Worm (Caenorhabditis elegans) whole organism, L4 larva: ENCODE measurements around the gene C02B10.6.
"Not testable (repeated sequence)": the region's sequence is repeated elsewhere in the genome, so short reads cannot be mapped to it uniquely, and the experiment has no call there.

ENCODE experiments used
- D1046.2 ChIP-seq: fragments of 200-800 bp; sonication (Bioruptor generic); IDR thresholded peaks from 2 replicates; pipeline ENCODE4 v1.3.6; 2022; ENCODE audit warnings: missing genetic modification characterization, missing compliant biosample characterization
- F10B5.3 ChIP-seq: sonication (generic microtip); optimal IDR thresholded peaks from 2 replicates; lab custom pipeline; 2016; ENCODE audit warnings: mild to moderate bottlenecking, missing genetic modification characterization, missing compliant biosample characterization
- F49E8.2 ChIP-seq: sonication (generic microtip); optimal IDR thresholded peaks from 2 replicates; lab custom pipeline; 2016; ENCODE audit warnings: missing compliant biosample characterization, mild to moderate bottlenecking, missing genetic modification characterization, borderline replicate concordance
- Y105C5A.15 ChIP-seq: fragments of 200-800 bp; sonication (Bioruptor generic); IDR thresholded peaks from 2 replicates; pipeline ENCODE4 v1.3.6; 2022; ENCODE audit warnings: missing genetic modification characterization, missing compliant biosample characterization
- ZK337.2 ChIP-seq: fragments of 200-800 bp; sonication (Bioruptor generic); IDR thresholded peaks from 2 replicates; pipeline ENCODE4 v1.3.6; 2022; ENCODE audit warnings: missing genetic modification reagents, missing genetic modification characterization, missing compliant biosample characterization
- aha-1 ChIP-seq: fragments of 150-350 bp; peaks from one replicate; lab custom pipeline; 2014; ENCODE audit warnings: missing biosample characterization, missing genetic modification characterization
- ama-1 ChIP-seq: fragments of 150-350 bp; optimal IDR thresholded peaks from 2 replicates; lab custom pipeline; 2014; ENCODE audit warnings: inconsistent platforms, mixed read lengths
- ceh-82 ChIP-seq: sonication (generic microtip); optimal IDR thresholded peaks from 2 replicates; lab custom pipeline; 2017; ENCODE audit warnings: missing biosample characterization, missing genetic modification characterization
- ctbp-1 ChIP-seq: fragments of 200-800 bp; sonication (Bioruptor generic); IDR thresholded peaks from 2 replicates; pipeline ENCODE4 v1.3.6; 2022; ENCODE audit warnings: missing genetic modification reagents, missing genetic modification characterization, missing compliant biosample characterization
- daf-16 ChIP-seq, 3 experiments: sonication (generic microtip); optimal IDR thresholded peaks; 2 replicates each; lab custom pipeline; 2016 to 2017; ENCODE audit warnings: missing genetic modification characterization in 3 of 3, missing genetic modification reagents in 3 of 3, mild to moderate bottlenecking in 2 of 3, missing compliant biosample characterization in 2 of 3, missing biosample characterization in 1 of 3, moderate library complexity in 1 of 3
- daf-8 ChIP-seq: fragments of 200-800 bp; sonication (Bioruptor generic); IDR thresholded peaks from 2 replicates; pipeline ENCODE4 v1.3.6; 2022; ENCODE audit warnings: missing genetic modification characterization, missing compliant biosample characterization
- dmd-9 ChIP-seq: fragments of 200-800 bp; sonication (Bioruptor generic); IDR thresholded peaks from 2 replicates; pipeline ENCODE4 v1.3.6; 2022; ENCODE audit warnings: missing genetic modification reagents, missing genetic modification characterization, missing compliant biosample characterization
- dpl-1 ChIP-seq: fragments of 150-350 bp; optimal IDR thresholded peaks from 2 replicates; lab custom pipeline; 2014; ENCODE audit warnings: missing biosample characterization, missing genetic modification reagents, missing genetic modification characterization
- egl-27 ChIP-seq: sonication (generic microtip); optimal IDR thresholded peaks from 3 replicates; lab custom pipeline; 2017; ENCODE audit warnings: missing biosample characterization, missing genetic modification reagents, missing genetic modification characterization
- fos-1 ChIP-seq: fragments of 150-350 bp; optimal IDR thresholded peaks from 2 replicates; lab custom pipeline; 2014; ENCODE audit warnings: missing biosample characterization, missing genetic modification characterization
- hlh-11 ChIP-seq: fragments of 200-800 bp; sonication (Bioruptor generic); optimal IDR thresholded peaks from 2 replicates; lab custom pipeline; 2018; ENCODE audit warnings: mild to moderate bottlenecking, missing genetic modification characterization, missing compliant biosample characterization
- hlh-30 ChIP-seq: sonication (generic microtip); optimal IDR thresholded peaks from 2 replicates; lab custom pipeline; 2017; ENCODE audit warnings: antibody characterized with exemption, mild to moderate bottlenecking, missing genetic modification characterization, missing compliant biosample characterization; ENCODE audit not compliant: insufficient read depth
- lin-1 ChIP-seq: fragments of 200-800 bp; sonication (Bioruptor generic); IDR thresholded peaks from 2 replicates; pipeline ENCODE4 v1.3.6; 2022; ENCODE audit warnings: missing genetic modification reagents, missing genetic modification characterization, missing compliant biosample characterization
- lin-39 ChIP-seq: fragments of 150-350 bp; optimal IDR thresholded peaks from 2 replicates; lab custom pipeline; 2014; ENCODE audit warnings: missing biosample characterization, missing genetic modification reagents, missing genetic modification characterization
- lsy-2 ChIP-seq, 2 experiments: fragments of 150-350 bp in 1 of 2; sonication (generic microtip) in 1 of 2; optimal IDR thresholded peaks; 2 replicates each; lab custom pipeline; 2014 to 2017; ENCODE audit warnings: missing biosample characterization in 2 of 2, missing genetic modification characterization in 2 of 2
- madf-5 ChIP-seq, 2 experiments: fragments of 200-800 bp; sonication (Bioruptor generic); IDR thresholded peaks; 2 replicates each; pipeline ENCODE4 v1.3.6; 2022; ENCODE audit warnings: missing compliant biosample characterization in 2 of 2, missing genetic modification characterization in 2 of 2
- mdt-29 ChIP-seq: fragments of 200-800 bp; sonication (Bioruptor generic); IDR thresholded peaks from 2 replicates; pipeline ENCODE4 v1.3.6; 2022; ENCODE audit warnings: missing genetic modification reagents, missing genetic modification characterization, missing compliant biosample characterization
- mep-1 ChIP-seq: fragments of 150-350 bp; sonication (generic microtip); optimal IDR thresholded peaks from 3 replicates; lab custom pipeline; 2014; ENCODE audit warnings: missing biosample characterization, missing genetic modification characterization
- mes-2 ChIP-seq: sonication (generic microtip); optimal IDR thresholded peaks from 2 replicates; lab custom pipeline; 2016; ENCODE audit warnings: missing genotype, mild to moderate bottlenecking, missing genetic modification characterization, missing compliant biosample characterization; ENCODE audit not compliant: poor library complexity, severe bottlenecking
- nhr-10 ChIP-seq: fragments of 150-350 bp; optimal IDR thresholded peaks from 2 replicates; lab custom pipeline; 2014; ENCODE audit warnings: missing biosample characterization, missing genetic modification characterization
- nhr-237 ChIP-seq: sonication (generic microtip); optimal IDR thresholded peaks from 2 replicates; lab custom pipeline; 2017; ENCODE audit warnings: missing biosample characterization, missing genetic modification characterization
- nhr-41 ChIP-seq: fragments of 200-800 bp; sonication (Bioruptor generic); IDR thresholded peaks from 2 replicates; pipeline ENCODE4 v1.3.6; 2022; ENCODE audit warnings: missing genetic modification reagents, missing genetic modification characterization, missing compliant biosample characterization
- nhr-76 ChIP-seq: fragments of 150-350 bp; optimal IDR thresholded peaks from 2 replicates; lab custom pipeline; 2014; ENCODE audit warnings: missing biosample characterization, missing genetic modification characterization
- pqm-1 ChIP-seq: sonication (generic microtip); optimal IDR thresholded peaks from 2 replicates; lab custom pipeline; 2017; ENCODE audit warnings: missing biosample characterization, missing genetic modification characterization
- unc-39 ChIP-seq: sonication (generic microtip); optimal IDR thresholded peaks from 2 replicates; lab custom pipeline; 2017; ENCODE audit warnings: missing biosample characterization, missing genetic modification characterization
- unc-62 ChIP-seq, 3 experiments: fragments of 150-350 bp in 1 of 3; sonication (generic microtip); optimal IDR thresholded peaks in 2 of 3; peaks in 1 of 3; 1 replicate in 1 of 3; 2 replicates in 2 of 3; lab custom pipeline; 2014 to 2017; ENCODE audit warnings: missing biosample characterization in 3 of 3, missing genetic modification characterization in 3 of 3, missing genetic modification reagents in 3 of 3, missing genotype in 1 of 3
- vab-7 ChIP-seq: fragments of 200-800 bp; sonication (Bioruptor generic); IDR thresholded peaks from 2 replicates; pipeline ENCODE4 v1.3.6; 2022; ENCODE audit warnings: missing genetic modification reagents, missing genetic modification characterization, missing compliant biosample characterization
- zfp-3 ChIP-seq: fragments of 200-800 bp; sonication (Bioruptor generic); conservative IDR thresholded peaks from 2 replicates; pipeline ENCODE4 v1.3.6; 2022; ENCODE audit warnings: missing genetic modification reagents, missing genetic modification characterization, missing compliant biosample characterization
- zip-2 ChIP-seq: fragments of 150-350 bp; optimal IDR thresholded peaks from 2 replicates; lab custom pipeline; 2014; ENCODE audit warnings: missing biosample characterization, missing genetic modification characterization

The C02B10.6 gene

DNA sequence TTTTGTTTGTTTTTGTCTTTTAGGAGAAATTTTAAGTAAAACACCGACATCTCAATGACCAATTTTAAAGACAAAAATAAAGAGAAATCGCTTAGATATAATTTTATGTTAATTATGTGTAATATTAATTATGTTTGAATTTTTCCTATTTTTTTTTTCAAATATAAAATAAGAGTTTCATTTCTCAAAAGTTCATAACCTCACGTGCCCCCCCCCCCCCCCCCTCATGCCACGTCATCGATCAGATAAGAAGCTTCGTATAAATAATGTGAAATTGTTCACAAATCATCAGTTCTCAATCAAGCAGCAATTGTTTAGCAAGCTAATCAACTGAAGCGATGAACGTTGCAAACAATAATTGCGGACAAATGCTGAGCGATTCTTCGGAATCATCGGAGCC is at the start of gene C02B10.6:
TSS of gene C02B10.6 (plus strand) at position 301 of the 400 bp plus-strand sequence.
- not testable (repeated sequence) for TF ChIP-seq pqm-1 (tag; lab: Kevin White, UChicago); D1046.2 (GFP tag; lab: Robert Waterston, UW); lin-1 (GFP tag; lab: Robert Waterston, UW)

DNA sequence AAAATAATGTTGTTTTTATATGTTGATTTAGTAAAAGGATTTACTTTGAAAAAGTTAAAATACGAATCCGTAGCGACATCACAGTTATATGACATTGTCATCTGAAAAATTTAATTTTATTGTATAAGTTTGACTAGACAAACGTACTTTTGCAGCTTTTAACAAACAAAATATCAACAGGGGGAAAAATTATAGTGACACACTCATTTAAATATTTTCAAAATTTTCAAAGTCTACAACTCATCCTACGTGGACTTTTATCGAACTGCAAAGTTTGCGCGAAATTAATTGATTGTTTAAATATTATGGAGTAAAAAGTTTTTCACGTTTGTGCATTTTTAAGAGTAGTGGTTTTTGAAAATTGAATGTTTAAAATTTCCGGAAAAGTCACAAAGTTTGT is 45.0 kb upstream of the C02B10.6 start, which contains the start of gene C09B9.85:
TSS of gene C09B9.85 (minus strand) at position 101 of the 400 bp plus-strand sequence.
- TF ChIP-seq fos-1 (tag; lab: Kevin White, UChicago) = no peak
- no peak for TF ChIP-seq zip-2
- TF ChIP-seq pqm-1 (tag; lab: Kevin White, UChicago) = no peak
- TF ChIP-seq lin-39 (tag; lab: Kevin White, UChicago) = no peak
- TF ChIP-seq ama-1 (lab: Kevin White, UChicago) = no peak
- no peak for TF ChIP-seq dmd-9
- no peak for TF ChIP-seq lsy-2 (tag; optimal IDR thresholded peaks at IDR 0.05; lab: Kevin White, UChicago)
- no peak for TF ChIP-seq zfp-3 (GFP tag; lab: Robert Waterston, UW)
- no peak for TF ChIP-seq madf-5 (GFP tag; IDR thresholded peaks at IDR 0.05; lab: Robert Waterston, UW)
- TF ChIP-seq nhr-41 (GFP tag; lab: Robert Waterston, UW) = no peak
- no peak for TF ChIP-seq nhr-76 (tag; lab: Kevin White, UChicago)
- no peak for TF ChIP-seq Y105C5A.15
- TF ChIP-seq vab-7 (GFP tag; lab: Robert Waterston, UW) = no peak
- no peak for TF ChIP-seq ZK337.2 (GFP tag; lab: Robert Waterston, UW)
- TF ChIP-seq nhr-10 (tag; lab: Kevin White, UChicago) = no peak
- TF ChIP-seq hlh-30 (tag; lab: Kevin White, UChicago) = no peak
- no peak for TF ChIP-seq nhr-237 (tag; lab: Kevin White, UChicago)
- TF ChIP-seq F10B5.3 = no peak
- no peak for TF ChIP-seq mep-1 (tag; lab: Kevin White, UChicago)
- no peak for TF ChIP-seq egl-27 (tag; lab: Kevin White, UChicago)

DNA sequence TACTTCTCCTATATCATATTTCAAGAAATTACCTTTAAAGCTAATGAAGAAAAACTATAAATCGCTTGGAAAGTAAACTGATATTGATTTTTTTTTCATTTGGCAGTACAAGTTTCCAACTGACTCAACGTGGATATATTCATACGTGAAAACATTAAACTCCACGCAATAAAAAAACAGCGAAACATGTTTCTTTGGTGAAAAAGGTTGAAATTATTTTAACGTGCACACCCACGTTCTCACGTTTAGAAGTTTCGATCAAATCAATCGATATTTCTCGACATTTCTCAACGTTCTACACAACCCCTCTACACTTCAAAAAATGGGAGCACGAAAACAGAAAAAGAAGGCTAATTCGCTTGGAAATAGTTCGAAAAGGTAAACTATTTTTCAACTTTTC is 41.7 kb upstream of the C02B10.6 start, which contains the start of the genes best-6 and C09B9.2:
TSS of gene best-6 (minus strand) at position 101 of the 400 bp plus-strand sequence.
TSS of gene C09B9.2 (plus strand) at position 314 of the 400 bp plus-strand sequence.
- peak in 1 of 2 experiments; percentile 87 for TF ChIP-seq unc-62 (GFP tag; optimal IDR thresholded peaks at IDR 0.05 in 1 of 2; lab: Kevin White, UChicago)
- TF ChIP-seq unc-62 (tag; optimal IDR thresholded peaks at IDR 0.05; lab: Kevin White, UChicago) = no peak
- TF ChIP-seq dpl-1 (GFP tag; lab: Kevin White, UChicago) = no peak

DNA sequence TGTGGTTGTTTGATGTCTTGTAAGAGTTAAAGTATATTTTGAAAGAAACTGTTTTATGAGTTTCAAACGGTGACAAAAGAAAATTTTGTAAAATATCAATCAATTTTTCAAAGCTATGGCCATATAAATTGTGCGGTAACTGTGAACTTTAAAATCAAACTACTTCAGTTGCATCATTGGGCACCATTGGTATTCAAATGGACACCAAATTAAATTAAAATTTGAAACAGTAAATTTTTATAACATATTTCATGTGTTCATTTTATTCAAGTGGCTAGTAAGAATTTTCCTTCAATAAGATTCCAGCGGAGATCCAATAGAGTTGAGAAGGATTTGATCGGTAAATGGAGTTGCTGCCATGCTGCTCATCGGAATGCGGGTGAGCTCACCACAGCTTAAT is 39.3 kb upstream of the C02B10.6 start:
- TF ChIP-seq vab-7 (GFP tag; lab: Robert Waterston, UW) = no peak
- TF ChIP-seq aha-1 = peak; percentile 90

DNA sequence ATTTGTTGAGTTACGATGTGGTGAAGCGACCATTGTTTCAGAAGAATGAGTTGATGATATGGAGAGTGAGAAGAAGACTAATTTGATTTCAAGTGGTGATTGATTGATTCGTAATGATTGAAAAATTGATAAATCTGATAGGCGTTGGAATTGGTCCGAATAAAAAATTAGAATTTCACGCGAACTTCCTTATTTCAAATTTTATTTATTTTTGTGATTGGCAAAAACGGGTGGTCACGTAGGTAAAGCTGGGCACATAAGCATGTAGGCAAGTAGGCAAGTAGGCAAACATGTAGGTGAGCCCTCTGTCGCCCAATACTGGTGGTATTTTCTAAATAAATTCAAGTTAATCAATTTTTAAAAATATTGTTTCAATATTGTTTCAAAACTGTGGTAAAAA is 37.4 kb upstream of the C02B10.6 start, which contains the start of gene C09B9.4:
TSS of gene C09B9.4 (minus strand) at position 101 of the 400 bp plus-strand sequence.
- TF ChIP-seq aha-1 = no peak
- TF ChIP-seq unc-62 (GFP tag; optimal IDR thresholded peaks at IDR 0.05 in 1 of 2; lab: Kevin White, UChicago) = no peak
- TF ChIP-seq unc-62 (tag; optimal IDR thresholded peaks at IDR 0.05; lab: Kevin White, UChicago) = no peak
- no peak for TF ChIP-seq unc-39 (tag; lab: Kevin White, UChicago)
- TF ChIP-seq mes-2 (tag; lab: Kevin White, UChicago) = no peak
- TF ChIP-seq daf-8 (GFP tag; lab: Robert Waterston, UW) = no peak
- no peak for TF ChIP-seq lin-1 (GFP tag; lab: Robert Waterston, UW)
- TF ChIP-seq mdt-29 (GFP tag; lab: Robert Waterston, UW) = no peak
- no peak for TF ChIP-seq nhr-237 (tag; lab: Kevin White, UChicago)
- TF ChIP-seq ctbp-1 (GFP tag; lab: Robert Waterston, UW) = no peak

DNA sequence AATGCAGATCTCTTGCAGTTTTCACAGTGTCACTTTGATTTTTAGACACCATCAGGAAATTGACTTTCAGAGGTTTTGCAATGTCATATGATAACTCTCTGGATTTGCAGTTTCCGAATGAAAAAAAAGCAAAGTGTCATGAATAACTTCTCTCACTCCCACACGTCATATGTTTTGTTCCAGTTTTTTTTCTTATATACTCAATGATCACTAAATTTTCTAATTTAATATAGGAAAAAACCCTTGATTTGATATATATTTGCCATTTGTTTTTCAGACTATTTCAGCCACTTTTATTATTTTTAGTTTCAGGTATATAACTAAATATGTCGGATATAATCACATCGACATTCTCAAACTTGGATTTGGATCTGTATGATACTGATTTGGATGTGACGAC is 33.2 kb upstream of the C02B10.6 start, which contains the start of gene C09B9.1:
TSS of gene C09B9.1 (plus strand) at position 301 of the 400 bp plus-strand sequence.
- TF ChIP-seq hlh-11 (tag; lab: Kevin White, UChicago) (no peak), lsy-2 (tag; optimal IDR thresholded peaks at IDR 0.05; lab: Kevin White, UChicago) (no peak), D1046.2 (GFP tag; lab: Robert Waterston, UW) (no peak), ZK337.2 (GFP tag; lab: Robert Waterston, UW) (no peak), F49E8.2 (tag; lab: Kevin White, UChicago) (no peak), dmd-9 (no peak), daf-16 (GFP tag; optimal IDR thresholded peaks at IDR 0.05; lab: Kevin White, UChicago) (no peak), daf-16 (tag; optimal IDR thresholded peaks at IDR 0.05; lab: Kevin White, UChicago) (no peak), nhr-41 (GFP tag; lab: Robert Waterston, UW) (no peak), ceh-82 (tag; lab: Kevin White, UChicago) (no peak)
